Worm (Caenorhabditis elegans) whole organism, young adult: ENCODE measurements around the gene C05D9.4.

Experiments
- B0019.2 ChIP-seq: fragments of 200-800 bp; sonication (Bioruptor generic); conservative IDR thresholded peaks from 2 replicates; pipeline ENCODE4 v1.3.6; 2022; ENCODE audit warnings: missing genetic modification reagents, missing genetic modification characterization, missing compliant biosample characterization
- F33H1.4 ChIP-seq: fragments of 200-800 bp; sonication (Bioruptor generic); IDR thresholded peaks from 2 replicates; pipeline ENCODE4 v1.3.6; 2022; ENCODE audit warnings: missing genetic modification reagents, missing genetic modification characterization, missing compliant biosample characterization
- T07F8.4 ChIP-seq: sonication (generic microtip); optimal IDR thresholded peaks from 2 replicates; lab custom pipeline; 2016; ENCODE audit warnings: mild to moderate bottlenecking, missing genetic modification characterization, moderate library complexity, missing compliant biosample characterization
- attf-6 ChIP-seq: fragments of 200-800 bp; sonication (Bioruptor generic); IDR thresholded peaks from 2 replicates; pipeline ENCODE4 v1.3.6; 2022; ENCODE audit warnings: missing genetic modification reagents, missing genetic modification characterization, missing compliant biosample characterization
- ccch-3 ChIP-seq: fragments of 200-800 bp; sonication (Bioruptor generic); optimal IDR thresholded peaks from 2 replicates; lab custom pipeline; 2018; ENCODE audit warnings: mild to moderate bottlenecking, missing genetic modification characterization, missing compliant biosample characterization
- ceh-40 ChIP-seq: fragments of 200-800 bp; sonication (Bioruptor generic); IDR thresholded peaks from 2 replicates; pipeline ENCODE4 v1.3.6; 2022; ENCODE audit warnings: missing genetic modification characterization, missing compliant biosample characterization
- dpl-1 ChIP-seq: fragments of 150-350 bp; optimal IDR thresholded peaks from 2 replicates; lab custom pipeline; 2014; ENCODE audit warnings: missing biosample characterization, missing genetic modification reagents, missing genetic modification characterization
- ets-4 ChIP-seq: fragments of 200-800 bp; sonication (Bioruptor generic); optimal IDR thresholded peaks from 2 replicates; lab custom pipeline; 2018; ENCODE audit warnings: mild to moderate bottlenecking, missing genetic modification characterization, missing compliant biosample characterization
- let-526 ChIP-seq: fragments of 200-800 bp; sonication (Bioruptor generic); IDR thresholded peaks from 2 replicates; pipeline ENCODE4 v1.3.6; 2022; ENCODE audit warnings: missing genetic modification reagents, missing genetic modification characterization, missing compliant biosample characterization
- mes-4 ChIP-seq: sonication (generic microtip); optimal IDR thresholded peaks from 2 replicates; lab custom pipeline; 2016; ENCODE audit warnings: missing genotype, missing genetic modification characterization, missing compliant biosample characterization
- nhr-27 ChIP-seq: fragments of 200-800 bp; sonication (Bioruptor generic); optimal IDR thresholded peaks from 2 replicates; lab custom pipeline; 2018; ENCODE audit warnings: mild to moderate bottlenecking, missing genetic modification characterization, moderate library complexity, missing compliant biosample characterization
- nhr-90 ChIP-seq: sonication (generic microtip); optimal IDR thresholded peaks from 2 replicates; lab custom pipeline; 2016; ENCODE audit warnings: missing genotype, mild to moderate bottlenecking, missing genetic modification characterization, missing compliant biosample characterization
- snpc-4 ChIP-seq, 5 experiments: fragments of 150-350 bp in 1 of 5; sonication (generic microtip) in 4 of 5; optimal IDR thresholded peaks; 2 replicates each; lab custom pipeline; 2014 to 2018; ENCODE audit warnings: missing genetic modification characterization in 5 of 5, missing biosample characterization in 3 of 5, antibody characterized with exemption in 2 of 5, mild to moderate bottlenecking in 2 of 5, missing compliant biosample characterization in 2 of 5, missing genotype in 2 of 5, moderate library complexity in 2 of 5, missing genetic modification reagents in 1 of 5
- somi-1 ChIP-seq: fragments of 200-800 bp; sonication (Bioruptor generic); optimal IDR thresholded peaks from 2 replicates; lab custom pipeline; 2018; ENCODE audit warnings: mild to moderate bottlenecking, missing genetic modification characterization, missing compliant biosample characterization

ce11 chrX:1086406-1086897, 21.4 kb upstream of the C05D9.4 start:
- TF ChIP-seq T07F8.4 (tag; lab: Kevin White, UChicago) (no peak), mes-4 (tag; lab: Kevin White, UChicago) (no peak), attf-6 (no peak), F33H1.4 (no peak), nhr-90 (tag; lab: Kevin White, UChicago) (no peak), nhr-27 (tag; lab: Kevin White, UChicago) (no peak), ccch-3 (GFP tag; lab: Kevin White, UChicago) (no peak), somi-1 (no peak), ets-4 (GFP tag; lab: Kevin White, UChicago) (no peak), ceh-40 (no peak), let-526 (GFP tag; lab: Robert Waterston, UW) (no peak), snpc-4 (GFP tag; optimal IDR thresholded peaks at IDR 0.05; lab: Kevin White, UChicago) (no peak), snpc-4 (tag; optimal IDR thresholded peaks at IDR 0.05; lab: Kevin White, UChicago) (no peak), dpl-1 (GFP tag; lab: Kevin White, UChicago) (no peak), B0019.2 (no peak)
